Fruit fly (Drosophila melanogaster): ENCODE data around the gene SpdS.

DNA sequence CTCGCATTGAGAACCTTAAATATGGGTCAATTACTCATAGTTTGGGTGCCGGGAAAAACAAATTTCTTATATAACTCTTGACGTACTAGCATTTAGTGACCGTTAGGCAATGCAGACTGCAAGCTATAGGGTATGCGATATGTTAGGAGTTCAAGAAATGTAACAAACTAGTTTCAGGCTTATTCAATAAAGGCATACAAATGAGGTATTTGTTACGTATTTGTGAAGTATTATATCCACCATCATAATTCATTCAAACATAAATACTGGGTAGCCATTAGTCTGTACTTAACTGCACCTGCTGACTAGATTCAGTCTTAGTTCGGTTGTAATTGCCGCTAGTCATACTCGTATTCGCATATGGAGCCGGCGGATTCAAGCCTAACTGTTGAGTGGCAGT, 23.2 kb upstream of the SpdS start:
- TF ChIP-seq Pif1B (GFP tag; optimal IDR thresholded peaks at IDR 0.05), result no peak
- TF ChIP-seq fd96Ca (GFP tag; IDR thresholded peaks at IDR 0.05), result no peak
- no peak for TF ChIP-seq CG9948 (tag; optimal IDR thresholded peaks at IDR 0.05)
- TF ChIP-seq CG12605 (GFP tag; IDR thresholded peaks at IDR 0.05), result no peak
- TF ChIP-seq CG15710 (tag; optimal IDR thresholded peaks at IDR 0.05), result no peak
- TF ChIP-seq CG32121 (GFP tag; IDR thresholded peaks at IDR 0.05), result no peak
- no peak for TF ChIP-seq Ets98B (GFP tag; IDR thresholded peaks at IDR 0.05)
- no peak for TF ChIP-seq CG4496 (GFP tag; IDR thresholded peaks at IDR 0.05)
- TF ChIP-seq EcR (GFP tag; optimal IDR thresholded peaks at IDR 0.05), result no peak
- no peak for TF ChIP-seq CG13204 (GFP tag; optimal IDR thresholded peaks at IDR 0.05)
- TF ChIP-seq D1 (tag; optimal IDR thresholded peaks at IDR 0.05), result no peak
- TF ChIP-seq CG34367 (tag; optimal IDR thresholded peaks at IDR 0.05), result no peak
- no peak for TF ChIP-seq CG14655 (GFP tag; optimal IDR thresholded peaks at IDR 0.05)
- TF ChIP-seq rn (GFP tag; IDR thresholded peaks at IDR 0.05), result no peak
